Worm (Caenorhabditis elegans): ENCODE results near the gene cdk-11.1.

- TF ChIP-seq sem-2 (GFP tag; optimal IDR thresholded peaks at IDR 0.05), result no peak
- no peak for TF ChIP-seq snpc-4 (tag; optimal IDR thresholded peaks at IDR 0.05)
- TF ChIP-seq ces-1 (GFP tag; optimal IDR thresholded peaks at IDR 0.05), result no peak
- no peak for TF ChIP-seq blmp-1 (tag; optimal IDR thresholded peaks at IDR 0.05)
- no peak for TF ChIP-seq lin-13 (tag; optimal IDR thresholded peaks at IDR 0.05)
- no peak for TF ChIP-seq unc-62 (GFP tag; optimal IDR thresholded peaks at IDR 0.05)
- TF ChIP-seq unc-39 (tag; optimal IDR thresholded peaks at IDR 0.05), result no peak
Observed at ce11 chrII:7707383-7707782, 8.3 kb downstream of the cdk-11.1 start, which contains the start of gene luc-7L.
